Fruit fly (Drosophila melanogaster) whole organism, embryonic: ENCODE results near the gene CG11700.
A peak's percentile ranks its signal among the peaks of the same experiment; 100 is the strongest.

Experiments used
- B-H2 ChIP-seq: fragments of 200-800 bp; sonication (Bioruptor generic); optimal IDR thresholded peaks from 2 replicates; lab custom pipeline; 2018; ENCODE audit warnings: missing biosample characterization, mild to moderate bottlenecking, missing genetic modification characterization
- BEAF-32 ChIP-seq: fragments of 200-800 bp; sonication (Bioruptor generic); optimal IDR thresholded peaks from 3 replicates; lab custom pipeline; 2017; ENCODE audit warnings: missing biosample characterization, missing genetic modification characterization, mild to moderate bottlenecking, moderate library complexity, missing genetic modification reagents
- CG10462 ChIP-seq: fragments of 200-800 bp; sonication (Bioruptor generic); optimal IDR thresholded peaks from 2 replicates; lab custom pipeline; 2016; ENCODE audit warnings: missing biosample characterization, missing genetic modification characterization
- CG11456 ChIP-seq: fragments of 200-800 bp; sonication (Bioruptor generic); IDR thresholded peaks from 3 replicates; pipeline ENCODE4 v1.3.6; 2022; ENCODE audit warnings: missing biosample characterization, missing genetic modification characterization
- CG13894 ChIP-seq: fragments of 200-800 bp; sonication (Bioruptor generic); optimal IDR thresholded peaks from 3 replicates; lab custom pipeline; 2018; ENCODE audit warnings: missing biosample characterization, mild to moderate bottlenecking, missing genetic modification characterization, moderate library complexity
- CG1529 ChIP-seq: fragments of 200-800 bp; sonication (Bioruptor generic); optimal IDR thresholded peaks from 3 replicates; lab custom pipeline; 2018; ENCODE audit warnings: missing biosample characterization, missing genetic modification characterization
- CG15479 ChIP-seq: fragments of 200-800 bp; sonication (Bioruptor generic); optimal IDR thresholded peaks from 3 replicates; lab custom pipeline; 2019; ENCODE audit warnings: missing biosample characterization, mild to moderate bottlenecking, missing genetic modification characterization, moderate library complexity
- CG18262 ChIP-seq: fragments of 200-800 bp; optimal IDR thresholded peaks from 3 replicates; lab custom pipeline; 2019; ENCODE audit warnings: missing biosample characterization, mild to moderate bottlenecking, missing genetic modification characterization, moderate library complexity
- CG2116 ChIP-seq: fragments of 200-800 bp; sonication (Bioruptor generic); optimal IDR thresholded peaks from 3 replicates; lab custom pipeline; 2018; ENCODE audit warnings: missing biosample characterization, mild to moderate bottlenecking, missing genetic modification characterization
- CG32767 ChIP-seq: fragments of 200-800 bp; sonication (Bioruptor generic); IDR thresholded peaks from 2 replicates; pipeline ENCODE4 v1.3.6; 2022; ENCODE audit warnings: missing biosample characterization, missing genetic modification characterization
- CG34376 ChIP-seq: fragments of 200-800 bp; sonication (Bioruptor generic); optimal IDR thresholded peaks from 2 replicates; lab custom pipeline; 2018; ENCODE audit warnings: missing biosample characterization, mild to moderate bottlenecking, missing genetic modification characterization
- CG3847 ChIP-seq: fragments of 200-800 bp; sonication (Bioruptor generic); IDR thresholded peaks from 2 replicates; pipeline ENCODE4 v1.3.6; 2022; ENCODE audit warnings: missing biosample characterization, missing genetic modification characterization
- CG4360 ChIP-seq: fragments of 200-800 bp; sonication (Bioruptor generic); IDR thresholded peaks from 2 replicates; pipeline ENCODE4 v1.3.6; 2022; ENCODE audit warnings: missing biosample characterization, missing genetic modification characterization
- CG43689 ChIP-seq: fragments of 200-800 bp; sonication (Bioruptor generic); IDR thresholded peaks from 2 replicates; pipeline ENCODE4 v1.3.6; 2022; ENCODE audit warnings: missing biosample characterization, missing genetic modification characterization
- CG4730 ChIP-seq: fragments of 200-800 bp; sonication (Bioruptor generic); IDR thresholded peaks from 2 replicates; pipeline ENCODE4 v1.3.6; 2022; ENCODE audit warnings: missing biosample characterization, missing genetic modification characterization
- CG6175 ChIP-seq: fragments of 200-800 bp; sonication (Bioruptor generic); IDR thresholded peaks from 3 replicates; pipeline ENCODE4 v1.3.6; 2022; ENCODE audit warnings: missing biosample characterization, missing genetic modification characterization
- CG6272 ChIP-seq: fragments of 200-800 bp; sonication (Bioruptor generic); IDR thresholded peaks from 2 replicates; pipeline ENCODE4 v1.3.6; 2022; ENCODE audit warnings: missing biosample characterization, missing genetic modification characterization
- CG6791 ChIP-seq: fragments of 200-800 bp; sonication (Bioruptor generic); IDR thresholded peaks from 3 replicates; pipeline ENCODE4 v1.3.6; 2022; ENCODE audit warnings: missing biosample characterization, missing genetic modification characterization; ENCODE audit not compliant: partially characterized antibody
- CG6813 ChIP-seq: fragments of 200-800 bp; sonication (Bioruptor generic); optimal IDR thresholded peaks from 2 replicates; lab custom pipeline; 2017; ENCODE audit warnings: missing biosample characterization, missing genetic modification characterization, mild to moderate bottlenecking, moderate library complexity, missing genetic modification reagents
- CG7786 ChIP-seq: fragments of 200-800 bp; sonication (Bioruptor generic); optimal IDR thresholded peaks from 2 replicates; lab custom pipeline; 2016; ENCODE audit warnings: missing biosample characterization, missing genetic modification characterization
- CG9437 ChIP-seq: fragments of 200-800 bp; sonication (Bioruptor generic); optimal IDR thresholded peaks from 2 replicates; lab custom pipeline; 2018; ENCODE audit warnings: missing biosample characterization, mild to moderate bottlenecking, missing genetic modification characterization
- CHES-1-like ChIP-seq: fragments of 200-800 bp; sonication (Bioruptor generic); optimal IDR thresholded peaks from 2 replicates; lab custom pipeline; 2016; ENCODE audit warnings: missing biosample characterization, missing genetic modification characterization
- ERR ChIP-seq: fragments of 200-800 bp; sonication (Bioruptor generic); optimal IDR thresholded peaks from 2 replicates; lab custom pipeline; 2016; ENCODE audit warnings: missing biosample characterization, missing genetic modification characterization
- Hey ChIP-seq: fragments of 200-800 bp; sonication (Bioruptor generic); optimal IDR thresholded peaks from 3 replicates; lab custom pipeline; 2018; ENCODE audit warnings: missing biosample characterization, mild to moderate bottlenecking, missing genetic modification characterization
- Hr3 ChIP-seq: fragments of 200-800 bp; sonication (Bioruptor generic); optimal IDR thresholded peaks from 3 replicates; lab custom pipeline; 2016; ENCODE audit warnings: missing biosample characterization, missing genetic modification characterization
- MESR4 ChIP-seq: fragments of 200-800 bp; sonication (Bioruptor generic); optimal IDR thresholded peaks from 2 replicates; lab custom pipeline; 2018; ENCODE audit warnings: missing biosample characterization, mild to moderate bottlenecking, missing genetic modification characterization, moderate library complexity
- Myb ChIP-seq: fragments of 200-800 bp; sonication (Bioruptor generic); optimal IDR thresholded peaks from 2 replicates; lab custom pipeline; 2016; ENCODE audit warnings: missing biosample characterization, missing genetic modification characterization
- Sox102F ChIP-seq: fragments of 200-800 bp; sonication (Bioruptor generic); optimal IDR thresholded peaks from 2 replicates; lab custom pipeline; 2018; ENCODE audit warnings: missing biosample characterization, mild to moderate bottlenecking, missing genetic modification characterization, moderate library complexity
- Trl ChIP-seq, 3 experiments: fragments of >200 bp in 2 of 3; fragments of 200-800 bp in 1 of 3; sonication (Bioruptor generic) in 1 of 3; optimal IDR thresholded peaks; 2 replicates in 1 of 3; 3 replicates in 2 of 3; lab custom pipeline; 2016 to 2017; ENCODE audit warnings: missing biosample characterization in 1 of 3, missing genetic modification characterization in 1 of 3
- YL-1 ChIP-seq: fragments of 200-800 bp; sonication (Bioruptor generic); optimal IDR thresholded peaks from 3 replicates; lab custom pipeline; 2017; ENCODE audit warnings: missing biosample characterization, mild to moderate bottlenecking, missing genetic modification characterization
- ab ChIP-seq: fragments of 200-800 bp; sonication (Bioruptor generic); optimal IDR thresholded peaks from 2 replicates; lab custom pipeline; 2016; ENCODE audit warnings: missing biosample characterization, missing genetic modification characterization
- amos ChIP-seq: fragments of 200-800 bp; sonication (Bioruptor generic); IDR thresholded peaks from 2 replicates; pipeline ENCODE4 v1.3.6; 2022; ENCODE audit warnings: missing biosample characterization, missing genetic modification characterization; ENCODE audit not compliant: partially characterized antibody
- ara ChIP-seq: fragments of 200-800 bp; sonication (Bioruptor generic); IDR thresholded peaks from 2 replicates; pipeline ENCODE4 v1.3.6; 2022; ENCODE audit warnings: missing biosample characterization, missing genetic modification characterization
- az2 ChIP-seq: fragments of 200-800 bp; sonication (Bioruptor generic); optimal IDR thresholded peaks from 3 replicates; lab custom pipeline; 2016; ENCODE audit warnings: missing biosample characterization, missing genetic modification characterization
- cg ChIP-seq: fragments of 200-800 bp; sonication (Bioruptor generic); optimal IDR thresholded peaks from 3 replicates; lab custom pipeline; 2019; ENCODE audit warnings: missing biosample characterization, mild to moderate bottlenecking, missing genetic modification characterization, moderate library complexity
- chm ChIP-seq: fragments of 200-800 bp; sonication (Bioruptor generic); IDR thresholded peaks from 2 replicates; pipeline ENCODE4 v1.3.6; 2022; ENCODE audit warnings: missing biosample characterization, missing genetic modification characterization
- corto ChIP-seq: fragments of 200-800 bp; sonication (Bioruptor generic); optimal IDR thresholded peaks from 2 replicates; lab custom pipeline; 2016; ENCODE audit warnings: missing biosample characterization, mild to moderate bottlenecking, missing genetic modification characterization, moderate library complexity
- crol ChIP-seq: fragments of 200-800 bp; sonication (Bioruptor generic); IDR thresholded peaks from 2 replicates; pipeline ENCODE4 v1.3.6; 2022; ENCODE audit warnings: missing biosample characterization, missing genetic modification characterization
- dan ChIP-seq: fragments of 200-800 bp; sonication (Bioruptor generic); IDR thresholded peaks from 2 replicates; pipeline ENCODE4 v1.3.6; 2022; ENCODE audit warnings: missing biosample characterization, missing genetic modification characterization
- dati ChIP-seq: fragments of 200-800 bp; sonication (Bioruptor generic); IDR thresholded peaks from 2 replicates; pipeline ENCODE4 v1.3.6; 2022; ENCODE audit warnings: missing biosample characterization, missing genetic modification characterization
- grau ChIP-seq: fragments of 200-800 bp; optimal IDR thresholded peaks from 3 replicates; lab custom pipeline; 2019; ENCODE audit warnings: missing biosample characterization, mild to moderate bottlenecking, missing genetic modification characterization, moderate library complexity
- ham ChIP-seq: fragments of 200-800 bp; sonication (Bioruptor generic); IDR thresholded peaks from 2 replicates; pipeline ENCODE4 v1.3.6; 2022; ENCODE audit warnings: missing biosample characterization, missing genetic modification characterization
- hb ChIP-seq: fragments of 200-800 bp; sonication (Bioruptor generic); IDR thresholded peaks from 3 replicates; pipeline ENCODE4 v1.3.6; 2022; ENCODE audit warnings: missing biosample characterization, missing genetic modification characterization; ENCODE audit not compliant: partially characterized antibody
- knrl ChIP-seq: fragments of 200-800 bp; sonication (Bioruptor generic); IDR thresholded peaks from 3 replicates; pipeline ENCODE4 v1.3.6; 2022; ENCODE audit warnings: missing biosample characterization, missing genetic modification characterization; ENCODE audit not compliant: partially characterized antibody
- nom ChIP-seq: fragments of 200-800 bp; sonication (Bioruptor generic); optimal IDR thresholded peaks from 2 replicates; lab custom pipeline; 2017; ENCODE audit warnings: missing biosample characterization, missing genetic modification characterization, mild to moderate bottlenecking, moderate library complexity, missing genetic modification reagents
- sd ChIP-seq: fragments of 200-800 bp; sonication (Bioruptor generic); optimal IDR thresholded peaks from 3 replicates; lab custom pipeline; 2018; ENCODE audit warnings: missing biosample characterization, mild to moderate bottlenecking, missing genetic modification characterization, moderate library complexity
- seq ChIP-seq: fragments of 200-800 bp; sonication (Bioruptor generic); IDR thresholded peaks from 2 replicates; pipeline ENCODE4 v1.3.6; 2022; ENCODE audit warnings: missing biosample characterization, missing genetic modification characterization
- sna ChIP-seq: fragments of 200-800 bp; sonication (Bioruptor generic); IDR thresholded peaks from 2 replicates; pipeline ENCODE4 v1.3.6; 2022; ENCODE audit warnings: missing biosample characterization, missing genetic modification characterization; ENCODE audit not compliant: partially characterized antibody
- stc ChIP-seq: fragments of 200-800 bp; sonication (Bioruptor generic); IDR thresholded peaks from 2 replicates; pipeline ENCODE4 v1.3.6; 2022; ENCODE audit warnings: missing biosample characterization, missing genetic modification characterization
- tgo ChIP-seq: fragments of 200-800 bp; sonication (Bioruptor generic); IDR thresholded peaks from 3 replicates; pipeline ENCODE4 v1.3.6; 2022; ENCODE audit warnings: missing biosample characterization, missing genetic modification characterization
- zfh2 ChIP-seq: fragments of 200-800 bp; sonication (Bioruptor generic); optimal IDR thresholded peaks from 2 replicates; lab custom pipeline; 2016; ENCODE audit warnings: missing biosample characterization, missing genetic modification characterization

Gene CG11700

DNA sequence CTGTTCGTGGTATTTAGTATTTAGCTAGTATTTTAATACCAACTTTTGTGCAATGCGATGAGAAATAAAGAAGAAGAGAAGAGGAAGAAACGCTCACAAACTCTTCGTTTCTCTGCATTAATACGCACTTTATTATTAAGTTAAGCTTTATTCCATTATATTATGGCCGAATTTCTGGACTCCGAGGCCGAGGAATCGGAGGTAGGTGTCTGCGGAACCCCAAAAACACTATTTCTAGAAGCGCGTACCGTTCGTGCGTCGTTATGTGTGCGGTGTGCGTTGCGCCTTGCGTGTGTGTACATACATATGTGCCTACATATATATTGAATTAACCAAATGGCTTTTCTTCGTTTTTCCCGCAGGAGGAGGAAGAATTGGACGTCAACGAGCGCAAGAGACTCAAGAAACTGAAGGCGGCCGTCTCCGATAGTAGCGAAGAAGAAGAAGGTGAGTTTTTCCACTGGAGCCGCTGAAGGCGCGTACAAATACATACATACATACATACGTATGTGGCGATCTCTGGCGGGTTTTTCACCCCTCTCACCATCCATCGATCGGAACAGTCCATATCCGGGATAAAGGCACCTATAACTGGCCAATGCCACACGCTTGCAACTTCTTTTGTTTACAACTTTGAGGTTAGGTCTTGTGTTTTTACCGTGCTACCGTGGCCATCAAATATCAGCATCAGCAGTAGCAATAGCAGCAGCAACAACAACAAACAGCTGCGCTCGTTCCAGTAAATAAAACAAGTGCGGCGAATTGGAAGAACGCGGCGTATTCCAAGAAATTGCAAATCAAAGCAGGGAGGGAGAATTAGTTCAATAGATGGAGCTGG, 15.4 kb downstream of the CG11700 start, which contains the start of gene Spt6 (continued):
- no peak for TF ChIP-seq Sox102F (GFP tag; lab: Kevin White, UChicago)
- no peak for TF ChIP-seq CG6272
- TF ChIP-seq cg (GFP tag; lab: Kevin White, UChicago), result peak; percentile 59
- TF ChIP-seq CG15479 (GFP tag; lab: Kevin White, UChicago), result peak; percentile 67
- TF ChIP-seq Hr3, result no peak
- no peak for TF ChIP-seq CG4730 (GFP tag; lab: Robert Waterston, UW)
- no peak for TF ChIP-seq CG6791 (GFP tag; lab: Robert Waterston, UW)
- no peak for TF ChIP-seq amos (GFP tag; lab: Robert Waterston, UW)
- no peak for TF ChIP-seq CG13894
- peak; percentile 70 for TF ChIP-seq YL-1 (GFP tag; lab: Kevin White, UChicago)
- TF ChIP-seq MESR4 (GFP tag; lab: Kevin White, UChicago), result peak; percentile 91
- TF ChIP-seq CG34376, result no peak
- no peak for TF ChIP-seq CG9437
- TF ChIP-seq sna, result 0 out of 2 replicates have a peak, but pooled peaks have one; percentile 21
- TF ChIP-seq corto, result peak; percentile 12
- no peak for TF ChIP-seq Trl (optimal IDR thresholded peaks at IDR 0.05; lab: Kevin White, UChicago)
- TF ChIP-seq Trl (GFP tag; optimal IDR thresholded peaks at IDR 0.05; lab: Kevin White, UChicago), result no peak
- TF ChIP-seq az2 (GFP tag; lab: Kevin White, UChicago), result no peak
- no peak for TF ChIP-seq B-H2 (GFP tag; lab: Kevin White, UChicago)
- no peak for TF ChIP-seq seq (GFP tag; lab: Robert Waterston, UW)
- no peak for TF ChIP-seq BEAF-32 (GFP tag; lab: Kevin White, UChicago)
- TF ChIP-seq CG3847, result no peak
- no peak for TF ChIP-seq sd (tag; lab: Kevin White, UChicago)
- TF ChIP-seq chm, result no peak
- TF ChIP-seq CG6175 (GFP tag; lab: Robert Waterston, UW), result no peak
- no peak for TF ChIP-seq ab (GFP tag; lab: Kevin White, UChicago)
- no peak for TF ChIP-seq CG2116
- TF ChIP-seq ara (GFP tag; lab: Robert Waterston, UW), result no peak
- peak; percentile 41 for TF ChIP-seq CG32767
- no peak for TF ChIP-seq dati (GFP tag; lab: Robert Waterston, UW)
- peak; percentile 78 for TF ChIP-seq CG4360 (GFP tag; lab: Robert Waterston, UW)
- TF ChIP-seq CG43689 (GFP tag; lab: Robert Waterston, UW), result no peak
- TF ChIP-seq tgo, result no peak
- TF ChIP-seq CG11456 (GFP tag; lab: Robert Waterston, UW), result no peak
- no peak for TF ChIP-seq CG1529 (GFP tag; lab: Kevin White, UChicago)
- TF ChIP-seq CHES-1-like (GFP tag; lab: Kevin White, UChicago), result no peak
- TF ChIP-seq CG18262 (tag; lab: Kevin White, UChicago), result no peak
- TF ChIP-seq crol, result peak; percentile 69

DNA sequence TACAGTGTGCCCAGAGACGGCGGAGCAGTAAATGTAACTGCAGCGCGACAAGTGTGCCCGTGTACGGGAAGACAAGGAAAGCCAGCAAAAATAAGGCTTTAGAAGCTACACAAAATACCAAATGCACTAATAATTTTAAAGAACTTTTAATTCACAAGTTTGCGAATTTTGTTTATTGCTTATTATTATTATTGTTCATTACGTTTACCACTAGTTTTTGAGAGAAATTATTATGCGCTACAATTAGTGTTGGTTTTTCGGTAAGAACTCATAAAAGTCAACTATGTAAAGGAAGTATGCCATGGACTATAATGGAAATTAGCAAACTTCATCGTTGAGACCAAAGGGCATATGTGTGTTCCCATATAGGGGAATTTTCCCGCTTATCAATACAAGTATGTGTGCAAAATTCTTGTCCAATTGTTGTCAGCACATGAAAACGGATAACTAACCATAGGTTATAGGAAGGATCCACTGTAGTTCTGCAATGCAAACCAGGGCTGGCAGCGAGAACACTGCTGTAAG, 16.1 kb downstream of the CG11700 start, which contains the start of gene schlank:
Gene schlank, minus strand, starts transcription at position 42 of the 525 bp plus-strand sequence.
- TF ChIP-seq hb (GFP tag; lab: Robert Waterston, UW), result no peak
- TF ChIP-seq ham (GFP tag; lab: Robert Waterston, UW), result no peak
- no peak for TF ChIP-seq CG6813
- TF ChIP-seq dan, result no peak
- TF ChIP-seq Myb (GFP tag; lab: Kevin White, UChicago), result peak; percentile 44
- no peak for TF ChIP-seq nom
- TF ChIP-seq zfh2, result peak; percentile 51
- peak; percentile 64 for TF ChIP-seq CG7786 (GFP tag; lab: Kevin White, UChicago)
- TF ChIP-seq ERR, result peak; percentile 46
- peak; percentile 99 for TF ChIP-seq grau
- TF ChIP-seq stc (GFP tag; lab: Robert Waterston, UW), result 0 out of 2 replicates have a peak, but pooled peaks have one; percentile 49
- TF ChIP-seq knrl (GFP tag; lab: Robert Waterston, UW), result no peak
- peak; percentile 26 for TF ChIP-seq CG10462 (GFP tag; lab: Kevin White, UChicago)
- no peak for TF ChIP-seq Hey
